Fruit fly (Drosophila melanogaster) whole organism, embryonic: ENCODE results near the gene CG5808.

Source experiments
- CG11695 ChIP-seq: fragments of 200-800 bp; sonication (Bioruptor generic); IDR thresholded peaks from 3 replicates; pipeline ENCODE4 v1.3.6; 2022; ENCODE audit warnings: missing biosample characterization, missing genetic modification characterization
- CG16813 ChIP-seq: fragments of 200-800 bp; sonication (Bioruptor generic); IDR thresholded peaks from 3 replicates; pipeline ENCODE4 v1.3.6; 2022; ENCODE audit warnings: missing biosample characterization, missing genetic modification characterization; ENCODE audit not compliant: partially characterized antibody
- CG5245 ChIP-seq: fragments of 200-800 bp; sonication (Bioruptor generic); optimal IDR thresholded peaks from 3 replicates; lab custom pipeline; 2016; ENCODE audit warnings: missing biosample characterization, missing genetic modification characterization
- ERR ChIP-seq: fragments of 200-800 bp; sonication (Bioruptor generic); optimal IDR thresholded peaks from 2 replicates; lab custom pipeline; 2016; ENCODE audit warnings: missing biosample characterization, missing genetic modification characterization
- Oli ChIP-seq: fragments of 200-800 bp; sonication (Bioruptor generic); optimal IDR thresholded peaks from 2 replicates; lab custom pipeline; 2018; ENCODE audit warnings: missing biosample characterization, mild to moderate bottlenecking, missing genetic modification characterization, moderate library complexity
- Poxn ChIP-seq: fragments of 200-800 bp; sonication (Bioruptor generic); IDR thresholded peaks from 2 replicates; pipeline ENCODE4 v1.3.6; 2022; ENCODE audit warnings: missing biosample characterization, missing genetic modification characterization

dm6 chr3R:24841635-24842034 is 24.8 kb upstream of the CG5808 start, which contains the start of gene Esp:
- TF ChIP-seq Poxn (GFP tag; lab: Robert Waterston, UW) (no peak), CG5245 (GFP tag; lab: Kevin White, UChicago) (no peak), CG16813 (no peak), CG11695 (GFP tag; lab: Robert Waterston, UW) (no peak), Oli (tag; lab: Kevin White, UChicago) (no peak), ERR (GFP tag; lab: Kevin White, UChicago) (no peak)
